Worm (Caenorhabditis elegans) whole organism, mixed stage, embryonic: ENCODE measurements around the gene Y39B6A.29.

Source experiments
- ham-2 ChIP-seq: fragments of 200-800 bp; sonication (Bioruptor generic); optimal IDR thresholded peaks from 2 replicates; lab custom pipeline; 2018; ENCODE audit warnings: mild to moderate bottlenecking, missing genetic modification characterization, missing compliant biosample characterization
- mab-5 ChIP-seq: fragments of 150-350 bp; optimal IDR thresholded peaks from 2 replicates; lab custom pipeline; 2014; ENCODE audit warnings: missing biosample characterization, missing genetic modification characterization
- nhr-28 ChIP-seq: fragments of 150-350 bp; optimal IDR thresholded peaks from 2 replicates; lab custom pipeline; 2014; ENCODE audit warnings: missing biosample characterization, missing genetic modification characterization
- sem-2 ChIP-seq: fragments of 200-800 bp; sonication (Bioruptor generic); optimal IDR thresholded peaks from 2 replicates; lab custom pipeline; 2018; ENCODE audit warnings: mild to moderate bottlenecking, missing genetic modification characterization, missing compliant biosample characterization
- snpc-4 ChIP-seq: fragments of 150-350 bp; optimal IDR thresholded peaks from 2 replicates; lab custom pipeline; 2014; ENCODE audit warnings: missing biosample characterization, missing genetic modification characterization
- tbx-8 ChIP-seq: fragments of 200-800 bp; sonication (Bioruptor generic); optimal IDR thresholded peaks from 2 replicates; lab custom pipeline; 2018; ENCODE audit warnings: mild to moderate bottlenecking, missing genetic modification characterization, moderate library complexity, missing compliant biosample characterization
- ztf-11 ChIP-seq: fragments of 150-350 bp; optimal IDR thresholded peaks from 2 replicates; lab custom pipeline; 2014; ENCODE audit warnings: missing biosample characterization, missing genetic modification characterization

DNA sequence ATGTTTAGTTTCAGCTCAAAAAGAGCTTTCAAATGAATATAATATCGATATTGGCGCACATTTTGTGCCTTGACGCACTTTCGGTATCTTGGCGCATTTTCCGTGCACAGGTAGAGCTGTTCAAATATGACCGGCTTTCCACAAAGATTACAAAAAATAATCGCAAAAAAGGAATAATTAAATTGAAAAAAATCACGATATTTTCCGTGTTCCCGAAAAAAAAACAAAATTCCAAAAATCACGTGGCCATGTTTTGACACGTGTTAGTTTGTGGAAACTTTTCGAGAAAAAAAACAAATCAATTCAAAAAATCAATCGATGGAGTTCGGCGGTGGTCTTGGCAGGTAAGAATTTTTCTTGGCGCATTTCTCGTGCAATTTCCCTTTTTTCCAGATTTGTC is 1.6 kb upstream of the Y39B6A.29 start, which contains the start of gene Y39B6A.25:
- TF ChIP-seq tbx-8 (GFP tag; lab: Kevin White, UChicago): no peak
- TF ChIP-seq ztf-11: no peak
- no peak for TF ChIP-seq ham-2 (GFP tag; lab: Kevin White, UChicago)
- no peak for TF ChIP-seq mab-5 (tag; lab: Kevin White, UChicago)
- no peak for TF ChIP-seq sem-2 (GFP tag; lab: Kevin White, UChicago)
- TF ChIP-seq nhr-28 (tag; lab: Kevin White, UChicago): no peak
- no peak for TF ChIP-seq snpc-4
